Worm (Caenorhabditis elegans) whole organism, L4/young adult: ENCODE measurements around the gene clec-24.

ENCODE experiments used
- dao-5 ChIP-seq: sonication (generic microtip); optimal IDR thresholded peaks from 2 replicates; lab custom pipeline; 2016; ENCODE audit warnings: missing genotype, missing genetic modification characterization, moderate library complexity, missing compliant biosample characterization
- him-1 ChIP-seq: sonication (generic microtip); optimal IDR thresholded peaks from 2 replicates; lab custom pipeline; 2016; ENCODE audit warnings: missing genotype, missing genetic modification reagents, missing genetic modification characterization, missing compliant biosample characterization

DNA sequence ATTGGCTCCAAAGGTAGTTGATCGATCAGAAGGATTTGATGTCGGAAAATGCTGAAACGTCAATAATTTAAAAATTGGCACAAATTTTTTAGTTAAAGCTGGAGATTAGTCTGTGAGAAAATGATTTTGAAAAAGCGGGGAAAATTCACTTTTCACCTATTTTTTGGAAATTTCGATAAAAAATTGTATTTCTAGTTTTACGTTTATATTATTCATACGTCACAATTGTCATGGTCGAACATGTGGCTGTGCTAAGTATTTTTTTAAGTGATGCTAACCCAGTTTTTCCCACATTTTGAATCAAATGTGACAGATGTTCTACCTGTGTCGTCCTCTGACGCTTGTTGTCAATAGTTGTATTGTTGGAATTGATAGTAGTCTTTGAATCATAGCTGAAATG is 17.7 kb downstream of the clec-24 start:
- no peak for TF ChIP-seq dao-5
- TF ChIP-seq him-1 (tag; lab: Kevin White, UChicago) = no peak
